Worm (Caenorhabditis elegans) whole organism, L3 larva: ENCODE measurements around the gene ints-6.
A peak's percentile ranks its signal among the peaks of the same experiment; 100 is the strongest.

ENCODE experiments used
- R02D3.7 ChIP-seq: fragments of 150-350 bp; optimal IDR thresholded peaks from 2 replicates; lab custom pipeline; 2014; ENCODE audit warnings: missing biosample characterization, missing genetic modification characterization
- ZK546.5 ChIP-seq: sonication (generic microtip); optimal IDR thresholded peaks from 2 replicates; lab custom pipeline; 2017; ENCODE audit warnings: missing biosample characterization, missing genetic modification characterization
- ama-1 ChIP-seq: fragments of 150-350 bp; optimal IDR thresholded peaks from 2 replicates; lab custom pipeline; 2018
- ceh-28 ChIP-seq: fragments of 150-350 bp; optimal IDR thresholded peaks from 2 replicates; lab custom pipeline; 2014; ENCODE audit warnings: missing biosample characterization, missing genetic modification reagents, missing genetic modification characterization
- ceh-9 ChIP-seq: sonication (generic microtip); optimal IDR thresholded peaks from 2 replicates; lab custom pipeline; 2018; ENCODE audit warnings: missing biosample characterization, missing genetic modification characterization
- daf-12 ChIP-seq: fragments of 150-350 bp; optimal IDR thresholded peaks from 2 replicates; lab custom pipeline; 2014; ENCODE audit warnings: missing biosample characterization, missing genetic modification reagents, missing genetic modification characterization
- egl-27 ChIP-seq: sonication (generic microtip); optimal IDR thresholded peaks from 4 replicates; lab custom pipeline; 2017; ENCODE audit warnings: missing biosample characterization, missing genetic modification reagents, missing genetic modification characterization
- egl-5 ChIP-seq: fragments of 150-350 bp; optimal IDR thresholded peaks from 2 replicates; lab custom pipeline; 2017; ENCODE audit warnings: missing biosample characterization, missing genetic modification reagents, missing genetic modification characterization, inconsistent platforms
- elt-2 ChIP-seq: sonication (generic microtip); optimal IDR thresholded peaks from 2 replicates; lab custom pipeline; 2016; ENCODE audit warnings: missing genetic modification reagents, mild to moderate bottlenecking, missing genetic modification characterization, missing compliant biosample characterization
- elt-3 ChIP-seq, 3 experiments: fragments of 150-350 bp in 1 of 3; sonication (generic microtip) in 2 of 3; optimal IDR thresholded peaks; 2 replicates in 2 of 3; 4 replicates in 1 of 3; lab custom pipeline; 2014 to 2017; ENCODE audit warnings: missing biosample characterization in 3 of 3, missing genetic modification characterization in 3 of 3
- eor-1 ChIP-seq, 2 experiments: fragments of 150-350 bp; optimal IDR thresholded peaks; 2 replicates each; lab custom pipeline; 2014 to 2018; ENCODE audit warnings: missing biosample characterization in 2 of 2, missing genetic modification characterization in 2 of 2
- fkh-10 ChIP-seq: sonication (generic microtip); optimal IDR thresholded peaks from 2 replicates; lab custom pipeline; 2017; ENCODE audit warnings: missing biosample characterization, missing genetic modification reagents, missing genetic modification characterization
- fos-1 ChIP-seq: fragments of 150-350 bp; optimal IDR thresholded peaks from 2 replicates; lab custom pipeline; 2014; ENCODE audit warnings: missing biosample characterization, missing genetic modification characterization
- hmg-11 ChIP-seq: sonication (generic microtip); optimal IDR thresholded peaks from 2 replicates; lab custom pipeline; 2016; ENCODE audit warnings: missing genetic modification characterization, missing compliant biosample characterization
- jun-1 ChIP-seq: fragments of 150-350 bp; optimal IDR thresholded peaks from 2 replicates; lab custom pipeline; 2014; ENCODE audit warnings: missing biosample characterization, missing genetic modification reagents, missing genetic modification characterization
- lin-15B ChIP-seq: fragments of 150-350 bp; optimal IDR thresholded peaks from 2 replicates; lab custom pipeline; 2014; ENCODE audit warnings: missing biosample characterization, missing genetic modification characterization
- lin-39 ChIP-seq: fragments of 150-350 bp; optimal IDR thresholded peaks from 2 replicates; lab custom pipeline; 2018; ENCODE audit warnings: missing biosample characterization, missing genetic modification reagents, missing genetic modification characterization
- lsy-12 ChIP-seq: sonication (generic microtip); optimal IDR thresholded peaks from 2 replicates; lab custom pipeline; 2016; ENCODE audit warnings: mild to moderate bottlenecking, missing genetic modification characterization, missing compliant biosample characterization
- mml-1 ChIP-seq: fragments of 150-350 bp; sonication (generic microtip); optimal IDR thresholded peaks from 3 replicates; lab custom pipeline; 2014; ENCODE audit warnings: missing biosample characterization, missing genetic modification characterization
- nfya-1 ChIP-seq: sonication (generic microtip); optimal IDR thresholded peaks from 2 replicates; lab custom pipeline; 2017; ENCODE audit warnings: missing genetic modification characterization, mild to moderate bottlenecking, missing compliant biosample characterization, antibody characterized with exemption, moderate library complexity; ENCODE audit not compliant: insufficient read depth
- nhr-12 ChIP-seq: fragments of 150-350 bp; optimal IDR thresholded peaks from 2 replicates; lab custom pipeline; 2014; ENCODE audit warnings: missing biosample characterization, missing genetic modification characterization
- nhr-23 ChIP-seq: fragments of 150-350 bp; optimal IDR thresholded peaks from 2 replicates; lab custom pipeline; 2014; ENCODE audit warnings: missing biosample characterization, missing genetic modification reagents, missing genetic modification characterization
- nhr-237 ChIP-seq: fragments of 150-350 bp; optimal IDR thresholded peaks from 2 replicates; lab custom pipeline; 2014; ENCODE audit warnings: missing biosample characterization, missing genetic modification characterization
- nhr-28 ChIP-seq: fragments of 150-350 bp; optimal IDR thresholded peaks from 2 replicates; lab custom pipeline; 2014; ENCODE audit warnings: missing biosample characterization, missing genetic modification characterization
- nhr-43 ChIP-seq: sonication (generic microtip); optimal IDR thresholded peaks from 2 replicates; lab custom pipeline; 2016; ENCODE audit warnings: mild to moderate bottlenecking, missing genetic modification characterization, missing compliant biosample characterization; ENCODE audit not compliant: poor library complexity, severe bottlenecking
- nhr-76 ChIP-seq: fragments of 150-350 bp; sonication (generic microtip); optimal IDR thresholded peaks from 5 replicates; lab custom pipeline; 2014; ENCODE audit warnings: missing biosample characterization, missing genetic modification characterization
- nhr-77 ChIP-seq: fragments of 150-350 bp; optimal IDR thresholded peaks from 2 replicates; lab custom pipeline; 2014; ENCODE audit warnings: missing biosample characterization, missing genetic modification characterization
- pha-4 ChIP-seq: fragments of 150-350 bp; optimal IDR thresholded peaks from 2 replicates; lab custom pipeline; 2014; ENCODE audit warnings: missing biosample characterization, missing genetic modification reagents, missing genetic modification characterization
- skn-1 ChIP-seq: fragments of 150-350 bp; optimal IDR thresholded peaks from 2 replicates; lab custom pipeline; 2014; ENCODE audit warnings: missing biosample characterization, missing genetic modification characterization
- snpc-4 ChIP-seq: fragments of 150-350 bp; optimal IDR thresholded peaks from 2 replicates; lab custom pipeline; 2014; ENCODE audit warnings: missing biosample characterization, missing genetic modification characterization
- ztf-11 ChIP-seq: fragments of 150-350 bp; optimal IDR thresholded peaks from 2 replicates; lab custom pipeline; 2014; ENCODE audit warnings: missing biosample characterization, missing genetic modification characterization

Gene ints-6

ce11 chrIV:8691486-8691885 is at the start of gene ints-6, which contains the start of gene hst-1:
TSS of gene ints-6 (plus strand) at chrIV:8691745.
TSS of gene hst-1 (minus strand) at chrIV:8691513.
- no peak for TF ChIP-seq ceh-9 (tag; lab: Kevin White, UChicago)
- peak; percentile 8 for TF ChIP-seq lin-15B
- no peak for TF ChIP-seq nfya-1 (tag; lab: Kevin White, UChicago)
- peak; percentile 13 for TF ChIP-seq nhr-23 (tag; lab: Kevin White, UChicago)
- no peak for TF ChIP-seq eor-1 (tag; optimal IDR thresholded peaks at IDR 0.05; lab: Kevin White, UChicago)
- no peak for TF ChIP-seq egl-27
- no peak for TF ChIP-seq nhr-12 (tag; lab: Kevin White, UChicago)
- TF ChIP-seq elt-2 (tag; lab: Kevin White, UChicago): no peak
- peak; percentile 29 for TF ChIP-seq hmg-11 (tag; lab: Kevin White, UChicago)
- TF ChIP-seq pha-4 (tag; lab: Kevin White, UChicago): peak; percentile 55
- no peak for TF ChIP-seq skn-1 (tag; lab: Kevin White, UChicago)

- TF ChIP-seq mml-1 (tag; lab: Kevin White, UChicago): no peak
- TF ChIP-seq egl-27: no peak
- no peak for TF ChIP-seq ceh-28 (tag; lab: Kevin White, UChicago)
- TF ChIP-seq ZK546.5 (tag; lab: Kevin White, UChicago): no peak
Observed at ce11 chrIV:8644432-8644831, 47.1 kb upstream of the ints-6 start, which contains the start of gene C49C8.3. TSS of gene C49C8.3 (plus strand) at chrIV:8644732.

- TF ChIP-seq nfya-1 (tag; lab: Kevin White, UChicago) (no peak), hmg-11 (tag; lab: Kevin White, UChicago) (no peak), nhr-76 (tag; lab: Kevin White, UChicago) (no peak), nhr-237 (no peak), R02D3.7 (tag; lab: Kevin White, UChicago) (no peak), nhr-23 (tag; lab: Kevin White, UChicago) (no peak), ama-1 (lab: Kevin White, UChicago) (no peak), lsy-12 (tag; lab: Kevin White, UChicago) (no peak), nhr-28 (tag; lab: Kevin White, UChicago) (no peak)
- TF ChIP-seq, all 47 proteins: peak for 0
Observed at ce11 chrIV:8648502-8648901, 43.0 kb upstream of the ints-6 start, which contains the start of gene cyp-33E1. TSS of gene cyp-33E1 (minus strand) at chrIV:8648602.

ce11 chrIV:8650696-8651095 is 40.8 kb upstream of the ints-6 start, which contains the start of gene C49C8.2:
TSS of gene C49C8.2 (plus strand) at chrIV:8651088.
- TF ChIP-seq nhr-43 (tag; lab: Kevin White, UChicago) (no peak), jun-1 (no peak), ZK546.5 (tag; lab: Kevin White, UChicago) (no peak), lin-39 (tag; lab: Kevin White, UChicago) (no peak), ceh-28 (tag; lab: Kevin White, UChicago) (no peak), elt-2 (tag; lab: Kevin White, UChicago) (peak; percentile 56), elt-3 (tag; optimal IDR thresholded peaks at IDR 0.05; lab: Kevin White, UChicago) (no peak), ama-1 (lab: Kevin White, UChicago) (no peak), daf-12 (tag; lab: Kevin White, UChicago) (no peak), egl-5 (tag; lab: Kevin White, UChicago) (no peak), fkh-10 (GFP tag; lab: Kevin White, UChicago) (no peak), snpc-4 (no peak), nhr-77 (tag; lab: Kevin White, UChicago) (no peak), pha-4 (tag; lab: Kevin White, UChicago) (peak; percentile 60), fos-1 (tag; lab: Kevin White, UChicago) (no peak), ztf-11 (tag; lab: Kevin White, UChicago) (no peak), nhr-76 (tag; lab: Kevin White, UChicago) (no peak)

ce11 chrIV:8651835-8652234 is 39.7 kb upstream of the ints-6 start, which contains the start of gene C49C8.8:
TSS of gene C49C8.8 (plus strand) at chrIV:8652135.
- TF ChIP-seq hmg-11 (tag; lab: Kevin White, UChicago) (no peak), lsy-12 (tag; lab: Kevin White, UChicago) (no peak), elt-3 (tag; optimal IDR thresholded peaks at IDR 0.05; lab: Kevin White, UChicago) (no peak), nhr-237 (no peak)
